Worm (Caenorhabditis elegans): ENCODE results near the gene W09D10.5.

Gene W09D10.5

ce11 chrIII:10694294-10694693 is 17.0 kb downstream of the W09D10.5 start, which contains the start of the genes Y39A1A.18 and fmo-3:
Y39A1A.18 (minus strand) TSS chrIII:10694485.
fmo-3 (plus strand) TSS chrIII:10694681.
- TF ChIP-seq peb-1 (tag; optimal IDR thresholded peaks at IDR 0.05) (no peak), nhr-12 (tag; optimal IDR thresholded peaks at IDR 0.05) (no peak), ceh-82 (tag; optimal IDR thresholded peaks at IDR 0.05) (no peak), alr-1 (tag; optimal IDR thresholded peaks at IDR 0.05) (no peak), lsy-2 (tag; optimal IDR thresholded peaks at IDR 0.05) (no peak), ceh-16 (tag; optimal IDR thresholded peaks at IDR 0.05) (no peak), nhr-10 (tag; optimal IDR thresholded peaks at IDR 0.05) (no peak)

ce11 chrIII:10691019-10691418 is 20.3 kb downstream of the W09D10.5 start, which contains the start of gene Y39A1A.17:
Y39A1A.17 (minus strand) TSS chrIII:10691119.
- TF ChIP-seq nhr-6 (tag; optimal IDR thresholded peaks at IDR 0.05) (no peak), R02D3.7 (tag; optimal IDR thresholded peaks at IDR 0.05) (no peak), blmp-1 (tag; optimal IDR thresholded peaks at IDR 0.05; ENCODE audit: insufficient read depth) (no peak), nhr-23 (tag; optimal IDR thresholded peaks at IDR 0.05) (no peak)

DNA sequence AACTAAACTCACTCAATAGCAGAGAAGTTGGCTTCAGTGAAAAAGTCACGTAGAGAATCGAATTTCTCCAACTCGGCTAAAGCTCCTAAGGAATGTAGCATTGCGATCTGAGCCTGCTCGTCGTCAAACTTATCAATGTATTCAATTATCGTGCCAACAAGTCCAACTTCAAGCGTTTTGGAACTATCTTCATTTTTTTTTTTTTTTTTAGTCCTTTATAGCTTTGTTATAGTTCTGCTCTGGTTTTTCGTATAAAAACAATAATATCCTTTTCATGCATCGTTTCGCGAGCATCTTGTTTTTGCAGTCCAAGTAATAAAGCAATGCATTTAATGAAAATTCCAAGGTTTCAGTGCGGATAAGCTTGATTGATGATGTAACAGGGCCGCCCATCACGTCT is 22.3 kb downstream of the W09D10.5 start, which contains the start of gene Y39A1A.31:
Gene Y39A1A.31 (minus strand): TSS at position 101 of the 400 bp plus-strand sequence.
- TF ChIP-seq unc-55 (GFP tag; optimal IDR thresholded peaks at IDR 0.05), result no peak
- TF ChIP-seq nhr-25 (tag; optimal IDR thresholded peaks at IDR 0.05), result no peak
- TF ChIP-seq nhr-10 (tag; optimal IDR thresholded peaks at IDR 0.05), result no peak
- no peak for TF ChIP-seq elt-1 (tag; optimal IDR thresholded peaks at IDR 0.05)
- TF ChIP-seq lin-39 (tag; optimal IDR thresholded peaks at IDR 0.05), result no peak
- TF ChIP-seq ceh-82 (tag; optimal IDR thresholded peaks at IDR 0.05), result no peak
- no peak for TF ChIP-seq nhr-21 (tag; optimal IDR thresholded peaks at IDR 0.05)
- no peak for TF ChIP-seq fos-1 (tag; optimal IDR thresholded peaks at IDR 0.05)
- no peak for TF ChIP-seq nhr-6 (tag; optimal IDR thresholded peaks at IDR 0.05)
- TF ChIP-seq sma-9 (GFP tag; optimal IDR thresholded peaks at IDR 0.05), result no peak
- no peak for TF ChIP-seq sma-9 (tag; optimal IDR thresholded peaks at IDR 0.05)
- TF ChIP-seq unc-62 (GFP tag; optimal IDR thresholded peaks at IDR 0.05), result no peak
- TF ChIP-seq elt-3 (tag; optimal IDR thresholded peaks at IDR 0.05), result no peak
- TF ChIP-seq ztf-4 (tag; optimal IDR thresholded peaks at IDR 0.05), result no peak

DNA sequence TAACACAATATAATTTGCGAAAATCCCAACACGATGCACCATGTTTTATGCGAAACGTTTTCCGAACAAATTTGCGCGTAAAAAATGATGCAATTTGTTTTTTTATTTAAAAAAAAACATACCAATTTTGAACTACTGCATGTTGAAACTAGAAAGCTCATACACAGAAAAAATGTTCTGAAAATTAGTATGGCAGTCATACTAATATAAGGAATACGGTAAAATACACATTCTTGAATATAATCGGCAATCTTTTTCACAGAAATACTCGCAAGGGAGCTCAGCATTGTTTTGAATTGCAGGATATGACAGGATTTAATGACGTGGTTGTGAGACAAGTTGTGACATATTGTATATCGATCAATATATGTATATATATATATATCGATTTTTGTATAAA is 32.4 kb downstream of the W09D10.5 start, which contains the start of gene Y39A1A.16:
Gene Y39A1A.16 (plus strand): TSS at position 301 of the 400 bp plus-strand sequence.
- no peak for TF ChIP-seq R02D3.7 (tag; optimal IDR thresholded peaks at IDR 0.05)
- no peak for TF ChIP-seq peb-1 (tag; optimal IDR thresholded peaks at IDR 0.05)
- no peak for TF ChIP-seq nhr-129 (tag; optimal IDR thresholded peaks at IDR 0.05)
- TF ChIP-seq lin-11 (tag; optimal IDR thresholded peaks at IDR 0.05), result no peak
- TF ChIP-seq nhr-11 (tag; optimal IDR thresholded peaks at IDR 0.05), result no peak
- no peak for TF ChIP-seq lin-39 (tag; optimal IDR thresholded peaks at IDR 0.05)
- TF ChIP-seq unc-39 (tag; optimal IDR thresholded peaks at IDR 0.05), result no peak
- TF ChIP-seq F13H6.1 (tag; optimal IDR thresholded peaks at IDR 0.05), result no peak
- no peak for TF ChIP-seq mab-5 (tag; optimal IDR thresholded peaks at IDR 0.05)
- TF ChIP-seq lsy-2 (tag; optimal IDR thresholded peaks at IDR 0.05), result no peak
- TF ChIP-seq elt-1 (tag; optimal IDR thresholded peaks at IDR 0.05), result no peak
- no peak for TF ChIP-seq crh-2 (tag; optimal IDR thresholded peaks at IDR 0.05)
- TF ChIP-seq skn-1 (tag; optimal IDR thresholded peaks at IDR 0.05), result no peak
- TF ChIP-seq nhr-21 (tag; optimal IDR thresholded peaks at IDR 0.05), result no peak
- TF ChIP-seq ztf-1 (GFP tag; conservative IDR thresholded peaks at IDR 0.05), result no peak
- TF ChIP-seq nhr-10 (tag; optimal IDR thresholded peaks at IDR 0.05), result no peak
- TF ChIP-seq mdl-1 (tag; optimal IDR thresholded peaks at IDR 0.05), result no peak
- no peak for TF ChIP-seq nhr-23 (tag; optimal IDR thresholded peaks at IDR 0.05)

DNA sequence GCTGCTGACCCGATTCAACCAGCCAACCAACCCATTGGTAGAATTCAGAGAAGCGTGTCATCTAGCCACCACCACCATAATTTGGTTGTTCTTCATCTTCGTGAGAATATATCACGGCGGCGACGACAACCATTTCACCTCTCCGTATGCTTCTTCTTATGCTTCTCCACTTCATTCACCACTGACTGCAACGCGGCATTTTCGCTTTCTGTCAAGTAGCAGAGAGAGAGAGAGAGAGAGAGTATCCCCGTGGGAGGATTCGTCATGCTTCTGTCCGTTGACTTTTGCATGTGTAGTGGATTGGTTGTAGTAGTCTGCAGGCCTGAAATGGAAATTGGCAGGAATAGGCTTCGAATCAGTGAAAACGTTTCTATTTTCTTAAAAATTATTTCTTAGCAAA is 39.4 kb downstream of the W09D10.5 start:
- TF ChIP-seq elt-1 (tag; optimal IDR thresholded peaks at IDR 0.05) (no peak), nhr-11 (tag; optimal IDR thresholded peaks at IDR 0.05) (no peak), alr-1 (tag; optimal IDR thresholded peaks at IDR 0.05) (no peak), mbf-1 (tag; optimal IDR thresholded peaks at IDR 0.05) (no peak), nhr-23 (tag; optimal IDR thresholded peaks at IDR 0.05) (no peak), ZK546.5 (tag; optimal IDR thresholded peaks at IDR 0.05) (no peak), mdl-1 (tag; optimal IDR thresholded peaks at IDR 0.05) (no peak), nhr-77 (tag; optimal IDR thresholded peaks at IDR 0.05) (no peak), elt-3 (tag; optimal IDR thresholded peaks at IDR 0.05) (no peak), mab-5 (tag; optimal IDR thresholded peaks at IDR 0.05) (no peak), blmp-1 (tag; optimal IDR thresholded peaks at IDR 0.05; ENCODE audit: insufficient read depth) (no peak), ceh-16 (tag; optimal IDR thresholded peaks at IDR 0.05) (no peak), lsy-2 (tag; optimal IDR thresholded peaks at IDR 0.05) (no peak), ama-1 (optimal IDR thresholded peaks at IDR 0.05) (no peak)

All from whole organism, L2 larva.